Fruit fly (Drosophila melanogaster): ENCODE data around the gene D19B.
A peak's percentile ranks its signal among the peaks of the same experiment; 100 is the strongest.
"Not testable (repeated sequence)": the region's sequence is repeated elsewhere in the genome, so short reads cannot be mapped to it uniquely, and the experiment has no call there.

Gene D19B

DNA sequence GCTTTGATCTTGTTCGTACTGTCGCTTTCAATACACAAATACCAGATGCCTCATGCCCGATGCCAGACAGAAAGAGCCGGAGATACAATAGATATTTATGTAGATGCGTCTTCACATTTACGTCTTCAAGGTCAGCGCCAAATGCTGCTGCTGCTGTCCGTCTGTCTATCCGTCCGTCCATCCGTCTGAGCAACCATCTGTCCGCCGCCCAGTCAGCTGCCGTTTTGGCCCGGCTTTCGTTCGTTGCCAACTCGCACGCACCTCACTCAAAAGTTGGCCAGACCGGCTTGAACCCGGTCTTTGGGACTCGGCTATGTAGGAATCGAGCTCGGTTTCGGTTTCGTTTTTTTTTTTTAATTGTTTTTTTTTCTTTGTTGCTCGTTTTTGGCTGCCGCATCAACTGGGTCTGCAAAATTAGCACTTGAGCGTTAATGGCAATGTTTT, 29.7 kb downstream of the D19B start:
- TF ChIP-seq Dll (optimal IDR thresholded peaks at IDR 0.05) (no peak), CG8478 (optimal IDR thresholded peaks at IDR 0.05) (no peak), psq (optimal IDR thresholded peaks at IDR 0.05) (no peak), usp (GFP tag; optimal IDR thresholded peaks at IDR 0.05) (no peak), pan (optimal IDR thresholded peaks at IDR 0.05) (no peak), EcR (GFP tag; optimal IDR thresholded peaks at IDR 0.05) (no peak)

DNA sequence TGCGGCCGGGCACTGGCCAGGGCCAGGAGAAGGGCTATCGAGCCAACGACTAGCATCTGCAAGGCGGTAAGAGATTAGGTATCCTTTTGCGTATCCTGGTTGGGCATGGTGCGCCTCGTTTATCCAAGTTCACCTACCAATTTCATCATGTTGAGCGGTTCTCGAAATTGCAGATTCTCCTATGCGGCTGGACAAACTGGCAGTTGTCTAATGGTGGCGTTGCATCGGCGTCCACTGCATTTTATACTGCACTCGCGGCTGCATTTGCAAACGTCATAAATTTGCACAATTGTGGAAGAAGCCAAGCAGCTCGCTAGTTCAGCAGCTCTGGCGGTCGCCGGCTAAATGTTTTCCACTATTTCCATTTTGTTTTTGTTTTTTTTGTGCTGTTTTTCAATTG, 32.2 kb downstream of the D19B start, which contains the start of gene Acp65Aa:
TSS of gene Acp65Aa (minus strand) at position 215 of the 400 bp plus-strand sequence.
- TF ChIP-seq pan (optimal IDR thresholded peaks at IDR 0.05) (no peak), Dll (optimal IDR thresholded peaks at IDR 0.05) (no peak), psq (optimal IDR thresholded peaks at IDR 0.05) (no peak), usp (GFP tag; optimal IDR thresholded peaks at IDR 0.05) (no peak), EcR (GFP tag; optimal IDR thresholded peaks at IDR 0.05) (no peak), CG8478 (optimal IDR thresholded peaks at IDR 0.05) (no peak)

DNA sequence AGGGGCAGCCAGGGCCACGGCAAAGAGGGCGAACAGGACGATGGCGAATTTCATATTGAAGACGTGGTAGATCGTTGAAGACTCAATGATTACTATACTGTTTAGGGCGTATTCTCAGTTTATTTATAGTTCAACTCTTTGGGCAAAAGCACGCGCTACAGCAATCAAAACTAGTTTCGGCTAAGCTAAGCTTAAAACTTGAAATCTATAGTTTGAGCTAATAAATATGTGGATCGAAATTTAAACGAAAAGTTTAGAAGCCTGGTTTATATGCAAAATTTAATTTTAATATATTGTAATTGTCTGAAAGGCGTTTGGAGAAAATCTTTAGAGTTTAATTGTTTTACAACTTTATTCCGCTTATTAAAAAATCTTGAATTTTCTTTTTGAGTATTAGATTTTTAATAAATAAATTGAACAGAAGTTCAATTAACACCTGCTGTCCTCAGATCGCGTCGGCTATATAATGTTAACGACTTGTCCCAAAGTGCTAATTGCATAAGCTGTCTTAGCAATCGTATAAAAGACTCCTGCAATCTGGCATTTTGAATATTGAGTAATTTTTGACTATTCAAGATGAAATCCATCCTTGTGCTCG, 33.9 kb downstream of the D19B start, which contains the start of the genes Cpr65Ax2 and Lcp65Aa:
TSS of gene Cpr65Ax2 (minus strand) at position 101 of the 598 bp plus-strand sequence.
TSS of gene Lcp65Aa (plus strand) at position 548 of the 598 bp plus-strand sequence.
- not testable (repeated sequence) for TF ChIP-seq Dll (optimal IDR thresholded peaks at IDR 0.05); EcR (GFP tag; optimal IDR thresholded peaks at IDR 0.05); pan (optimal IDR thresholded peaks at IDR 0.05)

DNA sequence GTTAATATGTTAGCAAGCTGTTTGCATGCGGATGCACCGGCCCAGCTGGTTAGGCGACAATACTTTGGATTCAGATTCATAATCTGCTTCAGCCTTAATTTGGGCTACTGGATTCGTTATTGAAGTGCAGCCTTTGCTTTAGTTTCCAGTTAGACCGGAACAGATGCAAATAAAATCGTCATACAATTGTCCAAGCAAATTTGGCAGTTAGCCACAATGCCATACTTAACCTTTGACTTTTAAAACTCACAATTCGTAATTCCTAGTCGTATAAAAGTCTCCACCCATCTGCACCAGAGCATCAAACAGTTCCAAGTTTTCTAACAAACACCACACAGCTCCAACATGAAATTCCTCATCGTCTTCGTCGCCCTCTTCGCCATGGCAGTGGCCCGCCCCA, 35.5 kb downstream of the D19B start, which contains the start of gene Lcp65Ab1:
TSS of gene Lcp65Ab1 (plus strand) at position 301 of the 400 bp plus-strand sequence.
- not testable (repeated sequence) for TF ChIP-seq CG8478 (optimal IDR thresholded peaks at IDR 0.05); EcR (GFP tag; optimal IDR thresholded peaks at IDR 0.05); usp (GFP tag; optimal IDR thresholded peaks at IDR 0.05)

DNA sequence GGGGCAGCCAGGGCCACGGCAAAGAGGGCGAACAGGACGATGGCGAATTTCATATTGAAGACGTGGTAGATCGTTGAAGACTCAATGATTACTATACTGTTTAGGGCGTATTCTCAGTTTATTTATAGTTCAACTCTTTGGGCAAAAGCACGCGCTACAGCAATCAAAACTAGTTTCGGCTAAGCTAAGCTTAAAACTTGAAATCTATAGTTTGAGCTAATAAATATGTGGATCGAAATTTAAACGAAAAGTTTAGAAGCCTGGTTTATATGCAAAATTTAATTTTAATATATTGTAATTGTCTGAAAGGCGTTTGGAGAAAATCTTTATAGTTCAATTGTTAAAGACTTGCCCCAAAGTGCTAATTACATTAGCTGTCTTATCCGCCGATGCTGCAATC, 36.8 kb downstream of the D19B start, which contains the start of gene Cpr65Ax1:
TSS of gene Cpr65Ax1 (minus strand) at position 101 of the 400 bp plus-strand sequence.
- TF ChIP-seq Dll (optimal IDR thresholded peaks at IDR 0.05); EcR (GFP tag; optimal IDR thresholded peaks at IDR 0.05); usp (GFP tag; optimal IDR thresholded peaks at IDR 0.05): not testable (repeated sequence)

DNA sequence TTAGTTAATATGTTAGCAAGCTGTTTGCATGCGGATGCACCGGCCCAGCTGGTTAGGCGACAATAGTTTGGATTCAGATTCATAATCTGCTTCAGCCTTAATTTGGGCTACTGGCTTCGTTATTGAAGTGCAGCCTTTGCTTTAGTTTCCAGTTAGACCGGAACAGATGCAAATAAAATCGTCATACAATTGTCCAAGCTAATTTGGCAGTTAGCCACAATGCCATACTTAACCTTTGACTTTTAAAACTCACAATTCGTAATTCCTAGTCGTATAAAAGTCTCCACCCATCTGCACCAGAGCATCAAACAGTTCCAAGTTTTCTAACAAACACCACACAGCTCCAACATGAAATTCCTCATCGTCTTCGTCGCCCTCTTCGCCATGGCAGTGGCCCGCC, 38.3 kb downstream of the D19B start, which contains the start of gene Lcp65Ab2:
TSS of gene Lcp65Ab2 (plus strand) at position 301 of the 400 bp plus-strand sequence.
- not testable (repeated sequence) for TF ChIP-seq psq, CG8478, pan (optimal IDR thresholded peaks at IDR 0.05)

DNA sequence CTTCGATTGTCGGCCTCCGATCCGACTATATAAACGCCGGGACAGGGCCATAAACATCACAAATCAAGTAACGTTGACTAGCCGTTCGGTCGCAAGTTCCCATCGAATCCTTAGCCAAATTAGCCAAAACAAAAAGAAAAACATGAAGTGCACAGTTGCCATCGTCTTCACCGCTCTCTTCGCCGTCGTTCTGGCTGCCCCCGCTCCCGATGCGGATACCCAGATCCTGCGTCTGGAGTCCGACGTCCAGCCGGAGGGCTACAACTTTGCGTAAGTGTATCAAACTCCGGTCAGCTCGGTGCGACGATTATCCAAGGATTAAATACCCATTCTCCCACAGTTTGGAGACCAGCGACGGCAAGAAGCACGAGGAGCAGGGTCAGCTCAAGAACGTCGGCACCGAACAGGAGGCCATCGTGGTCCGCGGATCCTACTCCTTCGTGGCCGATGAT, 39.9 kb downstream of the D19B start, which contains the start of gene Lcp65Ac:
TSS of gene Lcp65Ac (plus strand) at position 51 of the 452 bp plus-strand sequence.
- TF ChIP-seq usp (GFP tag; optimal IDR thresholded peaks at IDR 0.05) (no peak), Dll (optimal IDR thresholded peaks at IDR 0.05) (no peak), psq (optimal IDR thresholded peaks at IDR 0.05) (no peak), pan (optimal IDR thresholded peaks at IDR 0.05) (no peak), EcR (GFP tag; optimal IDR thresholded peaks at IDR 0.05) (no peak), CG8478 (optimal IDR thresholded peaks at IDR 0.05) (no peak)

DNA sequence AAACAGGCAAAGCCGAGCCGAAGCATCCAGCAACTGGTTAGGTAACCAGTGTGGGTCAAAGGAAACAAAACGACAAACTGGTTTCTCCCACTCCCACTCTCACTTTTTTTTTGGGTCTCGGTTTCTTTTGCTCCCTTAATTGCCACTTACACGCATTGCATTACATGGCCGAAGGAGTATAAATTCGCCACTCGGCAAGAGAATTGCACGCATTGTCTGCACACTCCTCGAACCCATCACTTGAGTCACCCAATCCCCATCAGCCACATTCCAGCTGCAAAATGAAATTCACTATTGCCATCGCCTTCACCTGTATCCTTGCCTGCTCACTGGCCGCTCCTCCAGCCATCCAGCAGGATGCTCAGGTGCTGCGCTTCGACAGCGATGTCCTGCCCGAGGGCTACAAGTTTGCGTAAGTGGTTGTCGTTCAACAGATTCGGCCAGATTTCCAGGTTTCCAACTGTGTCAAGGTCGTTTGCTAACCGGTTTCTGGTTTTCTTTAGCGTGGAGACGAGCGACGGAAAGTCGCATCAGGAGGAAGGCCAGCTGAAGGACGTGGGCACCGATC, 41.4 kb downstream of the D19B start, which contains the start of gene Lcp65Ad:
TSS of gene Lcp65Ad (plus strand) at position 208 of the 568 bp plus-strand sequence.
- TF ChIP-seq psq (optimal IDR thresholded peaks at IDR 0.05) = no peak
- no peak for TF ChIP-seq EcR (GFP tag; optimal IDR thresholded peaks at IDR 0.05)
- TF ChIP-seq Dll (optimal IDR thresholded peaks at IDR 0.05) = peak; percentile 37
- TF ChIP-seq pan (optimal IDR thresholded peaks at IDR 0.05) = no peak
- TF ChIP-seq CG8478 (optimal IDR thresholded peaks at IDR 0.05) = no peak

DNA sequence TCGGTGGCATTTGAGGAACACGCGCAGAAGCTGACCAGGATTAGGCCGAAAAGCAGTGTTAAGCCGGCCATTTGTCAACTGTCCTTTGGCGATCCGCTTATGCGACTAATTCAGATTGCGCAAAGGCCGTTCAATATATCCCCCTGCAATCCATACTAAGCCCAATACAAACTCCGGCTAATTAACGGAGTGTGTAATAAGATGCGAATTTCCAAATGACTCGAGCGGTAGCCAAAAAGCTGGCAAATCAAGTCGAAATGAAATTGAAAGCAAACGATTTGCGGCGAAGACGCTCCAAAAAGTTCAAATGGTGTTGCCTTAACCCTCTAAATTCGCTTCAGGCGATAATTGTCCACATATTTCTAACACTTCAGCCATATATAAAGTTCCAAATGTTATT, 42.4 kb downstream of the D19B start, which contains the start of gene Cpr65Aw:
TSS of gene Cpr65Aw (minus strand) at position 101 of the 400 bp plus-strand sequence.
- TF ChIP-seq CG8478 (optimal IDR thresholded peaks at IDR 0.05) = no peak
- no peak for TF ChIP-seq Dll (optimal IDR thresholded peaks at IDR 0.05)
- no peak for TF ChIP-seq EcR (GFP tag; optimal IDR thresholded peaks at IDR 0.05)
- no peak for TF ChIP-seq psq (optimal IDR thresholded peaks at IDR 0.05)
- no peak for TF ChIP-seq usp (GFP tag; optimal IDR thresholded peaks at IDR 0.05)
- TF ChIP-seq pan (optimal IDR thresholded peaks at IDR 0.05) = no peak

DNA sequence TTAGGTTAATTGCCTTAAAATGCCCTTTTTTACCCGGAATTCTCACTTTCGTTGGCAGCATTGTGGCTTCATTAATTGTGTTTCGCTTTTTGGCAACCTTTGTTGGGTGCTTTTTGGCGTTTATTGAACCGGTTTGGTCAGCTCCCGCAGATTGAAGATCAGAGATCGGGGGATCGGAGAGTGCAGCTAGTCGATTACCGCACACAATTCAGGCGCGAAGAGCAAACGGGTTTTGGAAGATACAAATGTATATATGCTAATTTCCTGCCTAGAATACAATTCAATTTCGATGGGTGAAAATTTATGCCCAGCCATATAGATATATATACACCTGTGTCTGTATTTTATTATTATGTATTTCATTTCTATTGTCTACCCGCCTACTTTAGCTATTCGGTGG, 43.2 kb downstream of the D19B start:
- TF ChIP-seq EcR (GFP tag; optimal IDR thresholded peaks at IDR 0.05) = no peak

DNA sequence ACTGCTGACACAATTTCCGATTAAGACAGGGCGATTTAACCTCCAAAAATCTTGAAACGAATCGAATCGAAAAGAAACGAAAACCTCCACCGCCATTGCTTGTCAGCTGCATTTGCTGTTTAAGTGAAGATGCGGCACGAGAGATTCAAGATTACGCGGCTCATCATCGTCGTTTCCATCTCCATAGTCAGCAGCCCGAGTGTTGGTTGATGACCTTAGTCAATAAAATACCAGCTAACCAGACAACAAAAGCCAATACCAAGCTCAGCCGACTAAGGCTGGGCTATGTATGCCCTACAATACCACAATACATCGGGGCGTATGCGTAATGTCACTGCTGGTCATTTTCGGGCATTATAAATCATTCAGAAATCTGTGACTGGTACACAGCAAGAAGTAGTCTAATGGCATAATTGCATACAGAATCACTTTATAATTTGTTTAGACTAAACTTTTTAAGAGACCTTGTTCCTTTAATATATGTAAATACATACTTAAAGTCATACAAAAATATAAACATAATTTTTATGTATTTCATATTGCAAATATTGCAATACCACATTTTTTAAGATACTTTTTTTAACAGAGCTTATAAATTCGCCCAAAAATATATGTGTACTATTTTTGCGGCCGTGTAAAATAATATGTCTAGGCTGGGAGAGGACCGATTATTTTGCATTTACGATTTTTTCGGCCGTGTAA, 43.8 kb downstream of the D19B start:
- TF ChIP-seq psq (optimal IDR thresholded peaks at IDR 0.05) = no peak
- no peak for TF ChIP-seq Dll (optimal IDR thresholded peaks at IDR 0.05)
- TF ChIP-seq usp (GFP tag; optimal IDR thresholded peaks at IDR 0.05) = no peak
- no peak for TF ChIP-seq EcR (GFP tag; optimal IDR thresholded peaks at IDR 0.05)
- no peak for TF ChIP-seq pan (optimal IDR thresholded peaks at IDR 0.05)
- no peak for TF ChIP-seq CG8478 (optimal IDR thresholded peaks at IDR 0.05)
